Worm (Caenorhabditis elegans): Measurements from ENCODE around the gene dmsr-5.

ce11 chrIII:11012264-11012663, 17.2 kb upstream of the dmsr-5 start, which contains the start of gene kvs-4:
- TF ChIP-seq ces-1 (GFP tag; optimal IDR thresholded peaks at IDR 0.05) (no peak), unc-62 (GFP tag; optimal IDR thresholded peaks at IDR 0.05) (no peak), elt-3 (tag; optimal IDR thresholded peaks at IDR 0.05) (no peak)

Measured in whole organism, mixed stage, embryonic.